Fruit fly (Drosophila melanogaster) whole organism, pupa: ENCODE data around the gene CG45064.

Experiments
- CG10348 ChIP-seq: fragments of 200-800 bp; sonication (Bioruptor generic); IDR thresholded peaks from 2 replicates; pipeline ENCODE4 v1.3.6; 2022; ENCODE audit warnings: missing biosample characterization, missing genetic modification characterization
- CG12605 ChIP-seq: fragments of 200-800 bp; sonication (Bioruptor generic); IDR thresholded peaks from 2 replicates; pipeline ENCODE4 v1.3.6; 2022; ENCODE audit warnings: missing biosample characterization, missing genetic modification characterization
- CG13204 ChIP-seq: fragments of 200-800 bp; sonication (Bioruptor generic); optimal IDR thresholded peaks from 2 replicates; lab custom pipeline; 2018; ENCODE audit warnings: missing biosample characterization, mild to moderate bottlenecking, missing genetic modification characterization, moderate library complexity
- CG14655 ChIP-seq: fragments of 200-800 bp; sonication (Bioruptor generic); optimal IDR thresholded peaks from 3 replicates; lab custom pipeline; 2017; ENCODE audit warnings: mild to moderate bottlenecking, missing biosample characterization, missing genetic modification reagents, missing genetic modification characterization
- CG15710 ChIP-seq: fragments of 200-800 bp; sonication (Bioruptor generic); optimal IDR thresholded peaks from 2 replicates; lab custom pipeline; 2018; ENCODE audit warnings: missing biosample characterization, mild to moderate bottlenecking, missing genetic modification characterization, moderate library complexity
- CG17806 ChIP-seq: fragments of 200-800 bp; sonication (Bioruptor generic); optimal IDR thresholded peaks from 2 replicates; lab custom pipeline; 2018; ENCODE audit warnings: missing biosample characterization, mild to moderate bottlenecking, missing genetic modification characterization, moderate library complexity
- CG32121 ChIP-seq: fragments of 200-800 bp; sonication (Bioruptor generic); IDR thresholded peaks from 2 replicates; pipeline ENCODE4 v1.3.6; 2022; ENCODE audit warnings: missing biosample characterization, missing genetic modification characterization
- CG34367 ChIP-seq: fragments of 200-800 bp; sonication (Bioruptor generic); optimal IDR thresholded peaks from 2 replicates; lab custom pipeline; 2018; ENCODE audit warnings: missing biosample characterization, mild to moderate bottlenecking, missing genetic modification characterization
- CG4496 ChIP-seq: fragments of 200-800 bp; sonication (Bioruptor generic); IDR thresholded peaks from 3 replicates; pipeline ENCODE4 v1.3.6; 2022; ENCODE audit warnings: missing biosample characterization, missing genetic modification characterization
- CG8159 ChIP-seq: fragments of 200-800 bp; sonication (Bioruptor generic); optimal IDR thresholded peaks from 3 replicates; lab custom pipeline; 2018; ENCODE audit warnings: missing biosample characterization, mild to moderate bottlenecking, missing genetic modification characterization, moderate library complexity
- CG8301 ChIP-seq: fragments of 200-800 bp; sonication (Bioruptor generic); optimal IDR thresholded peaks from 2 replicates; lab custom pipeline; 2018; ENCODE audit warnings: missing biosample characterization, mild to moderate bottlenecking, missing genetic modification characterization
- CG9948 ChIP-seq: fragments of 200-800 bp; sonication (Bioruptor generic); optimal IDR thresholded peaks from 2 replicates; lab custom pipeline; 2018; ENCODE audit warnings: missing biosample characterization, mild to moderate bottlenecking, missing genetic modification characterization, moderate library complexity
- D1 ChIP-seq: fragments of 200-800 bp; sonication (Bioruptor generic); optimal IDR thresholded peaks from 2 replicates; lab custom pipeline; 2018; ENCODE audit warnings: missing biosample characterization, mild to moderate bottlenecking, missing genetic modification characterization, moderate library complexity
- EcR ChIP-seq: fragments of 200-800 bp; sonication (Bioruptor generic); optimal IDR thresholded peaks from 3 replicates; lab custom pipeline; 2019; ENCODE audit warnings: missing biosample characterization, missing genetic modification characterization, mild to moderate bottlenecking, moderate library complexity, missing genetic modification reagents
- Ets98B ChIP-seq: fragments of 200-800 bp; sonication (Bioruptor generic); IDR thresholded peaks from 2 replicates; pipeline ENCODE4 v1.3.6; 2022; ENCODE audit warnings: missing biosample characterization, missing genetic modification characterization
- Pif1A ChIP-seq: fragments of 200-800 bp; sonication (Bioruptor generic); optimal IDR thresholded peaks from 3 replicates; lab custom pipeline; 2016; ENCODE audit warnings: missing biosample characterization, missing genetic modification characterization
- Pif1B ChIP-seq: fragments of 200-800 bp; sonication (Bioruptor generic); optimal IDR thresholded peaks from 3 replicates; lab custom pipeline; 2016; ENCODE audit warnings: missing biosample characterization, missing genetic modification characterization
- Snoo ChIP-seq: fragments of 200-800 bp; sonication (Bioruptor generic); optimal IDR thresholded peaks from 3 replicates; lab custom pipeline; 2017; ENCODE audit warnings: missing biosample characterization, mild to moderate bottlenecking, missing genetic modification characterization, inconsistent platforms
- fd96Ca ChIP-seq: fragments of 200-800 bp; sonication (Bioruptor generic); IDR thresholded peaks from 3 replicates; pipeline ENCODE4 v1.3.6; 2022; ENCODE audit warnings: missing biosample characterization, missing genetic modification characterization
- gl ChIP-seq: fragments of 200-800 bp; sonication (Bioruptor generic); optimal IDR thresholded peaks from 2 replicates; lab custom pipeline; 2018; ENCODE audit warnings: missing biosample characterization, mild to moderate bottlenecking, missing genetic modification characterization
- rn ChIP-seq: fragments of 200-800 bp; sonication (Bioruptor generic); IDR thresholded peaks from 2 replicates; pipeline ENCODE4 v1.3.6; 2022; ENCODE audit warnings: missing biosample characterization, missing genetic modification characterization

Gene CG45064

dm6 chrX:14923277-14924019 is 41.1 kb upstream of the CG45064 start, which contains the start of gene CG9503:
CG9503 (minus strand) TSS chrX:14923493.
- TF ChIP-seq CG10348: no peak
- no peak; the same call in 1 of the 2 replicates for TF ChIP-seq Ets98B (GFP tag; lab: Robert Waterston, UW)
- TF ChIP-seq CG34367 (tag; lab: Kevin White, UChicago): no peak
- no peak; the same call in 2 of the 3 replicates for TF ChIP-seq CG4496 (GFP tag; lab: Robert Waterston, UW)
- no peak for TF ChIP-seq Pif1B (GFP tag; lab: Kevin White, UChicago)
- TF ChIP-seq CG17806: no peak
- TF ChIP-seq CG14655 (GFP tag; lab: Kevin White, UChicago): no peak
- TF ChIP-seq CG15710 (tag; lab: Kevin White, UChicago): no peak
- TF ChIP-seq CG8159 (tag; lab: Kevin White, UChicago): no peak
- no peak for TF ChIP-seq Snoo (tag; lab: Kevin White, UChicago)
- TF ChIP-seq rn (GFP tag; lab: Robert Waterston, UW): no peak
- TF ChIP-seq fd96Ca (GFP tag; lab: Robert Waterston, UW): no peak
- TF ChIP-seq EcR (GFP tag; lab: Kevin White, UChicago): no peak
- TF ChIP-seq CG9948 (tag; lab: Kevin White, UChicago): no peak
- TF ChIP-seq CG8301 (tag; lab: Kevin White, UChicago): no peak
- TF ChIP-seq, all 21 proteins: peak for 0

- TF ChIP-seq CG15710 (tag; lab: Kevin White, UChicago): peak; percentile 26
- peak; percentile 52 for TF ChIP-seq Ets98B (GFP tag; lab: Robert Waterston, UW)
- TF ChIP-seq CG32121: peak; percentile 51
- peak; percentile 16; the same call in 1 of the 2 replicates for TF ChIP-seq CG12605 (GFP tag; lab: Robert Waterston, UW)
- TF ChIP-seq Pif1A (GFP tag; lab: Kevin White, UChicago): peak; percentile 29
- peak; percentile 62 for TF ChIP-seq CG9948 (tag; lab: Kevin White, UChicago)
- peak; percentile 44; the same call in 1 of the 3 replicates for TF ChIP-seq fd96Ca (GFP tag; lab: Robert Waterston, UW)
- peak; percentile 33 for TF ChIP-seq D1
- no peak for TF ChIP-seq rn (GFP tag; lab: Robert Waterston, UW)
- peak; percentile 30; the same call in 1 of the 3 replicates for TF ChIP-seq CG4496 (GFP tag; lab: Robert Waterston, UW)
- no peak for TF ChIP-seq CG13204 (GFP tag; lab: Kevin White, UChicago)
- no peak for TF ChIP-seq CG34367 (tag; lab: Kevin White, UChicago)
- peak; percentile 74 for TF ChIP-seq CG14655 (GFP tag; lab: Kevin White, UChicago)
- no peak for TF ChIP-seq gl (tag; lab: Kevin White, UChicago)
- TF ChIP-seq EcR (GFP tag; lab: Kevin White, UChicago): peak; percentile 87
- TF ChIP-seq CG8159 (tag; lab: Kevin White, UChicago): peak; percentile 45
- TF ChIP-seq CG17806: peak; percentile 42
- no peak for TF ChIP-seq Snoo (tag; lab: Kevin White, UChicago)
- TF ChIP-seq CG8301 (tag; lab: Kevin White, UChicago): peak; percentile 50
- TF ChIP-seq CG10348: no peak
- peak; percentile 36 for TF ChIP-seq Pif1B (GFP tag; lab: Kevin White, UChicago)
These were observed 40.2 kb upstream of the CG45064 start for dm6 chrX:14922396-14923276.

- peak; percentile 81 for TF ChIP-seq EcR (GFP tag; lab: Kevin White, UChicago)
- TF ChIP-seq D1: peak; percentile 13
- no peak for TF ChIP-seq CG4496 (GFP tag; lab: Robert Waterston, UW)
These were observed 36.4 kb upstream of the CG45064 start, which contains the start of gene Eo for dm6 chrX:14918750-14919247. Eo (minus strand) TSS chrX:14918800.

- TF ChIP-seq CG8159 (tag; lab: Kevin White, UChicago): no peak
- TF ChIP-seq, all 21 proteins: peak for 0
These were observed 31.4 kb upstream of the CG45064 start, which contains the start of gene CG12398 for dm6 chrX:14913706-14914303. CG12398 (minus strand) TSS chrX:14913812.

- TF ChIP-seq CG15710 (tag; lab: Kevin White, UChicago): no peak
- no peak for TF ChIP-seq CG34367 (tag; lab: Kevin White, UChicago)
- no peak for TF ChIP-seq fd96Ca (GFP tag; lab: Robert Waterston, UW)
- TF ChIP-seq CG9948 (tag; lab: Kevin White, UChicago): no peak
- peak; percentile 40 for TF ChIP-seq CG8301 (tag; lab: Kevin White, UChicago)
- no peak for TF ChIP-seq rn (GFP tag; lab: Robert Waterston, UW)
- TF ChIP-seq D1: no peak
- TF ChIP-seq CG14655 (GFP tag; lab: Kevin White, UChicago): peak; percentile 50
- peak; percentile 11 for TF ChIP-seq CG8159 (tag; lab: Kevin White, UChicago)
- no peak for TF ChIP-seq CG17806
- TF ChIP-seq EcR (GFP tag; lab: Kevin White, UChicago): peak; percentile 78
- no peak; the same call in 2 of the 3 replicates for TF ChIP-seq CG4496 (GFP tag; lab: Robert Waterston, UW)
- TF ChIP-seq Pif1B (GFP tag; lab: Kevin White, UChicago): no peak
- 0 out of 2 replicates have a peak, but pooled peaks have one; percentile 10 for TF ChIP-seq CG32121
These were observed 28.3 kb upstream of the CG45064 start, which contains the start of gene CG14406 for dm6 chrX:14910464-14911349. CG14406 (minus strand) TSS chrX:14910845.
